Fruit fly (Drosophila melanogaster): Measurements from ENCODE around the gene pHCl-2.

Gene pHCl-2

dm6 chr3R:31251130-31251770 lies 53.9 kb downstream of the pHCl-2 start (continued):
- TF ChIP-seq spab (GFP tag; optimal IDR thresholded peaks at IDR 0.05): no peak
- TF ChIP-seq topi (GFP tag; optimal IDR thresholded peaks at IDR 0.05): peak; percentile 1
- TF ChIP-seq CG11294 (GFP tag; IDR thresholded peaks at IDR 0.05): 0 out of 2 replicates have a peak, but pooled peaks have one; percentile 50
- no peak for TF ChIP-seq CG7368 (GFP tag; optimal IDR thresholded peaks at IDR 0.05)
- no peak for TF ChIP-seq vri (GFP tag; optimal IDR thresholded peaks at IDR 0.05)
- peak; percentile 69 for TF ChIP-seq Gug (GFP tag; IDR thresholded peaks at IDR 0.05)
- TF ChIP-seq CG34406 (GFP tag; optimal IDR thresholded peaks at IDR 0.05): peak; percentile 31
- TF ChIP-seq CG4318 (GFP tag; optimal IDR thresholded peaks at IDR 0.05): peak; percentile 65
- peak; percentile 87 for TF ChIP-seq CG8119 (GFP tag; IDR thresholded peaks at IDR 0.05)
- TF ChIP-seq CG16779 (tag; optimal IDR thresholded peaks at IDR 0.05): no peak
- TF ChIP-seq pdm3 (GFP tag; optimal IDR thresholded peaks at IDR 0.05): peak; percentile 52
- no peak for TF ChIP-seq fkh (GFP tag; optimal IDR thresholded peaks at IDR 0.05)
- TF ChIP-seq Ets96B (tag; optimal IDR thresholded peaks at IDR 0.05): no peak
- no peak for TF ChIP-seq CG3032 (tag; optimal IDR thresholded peaks at IDR 0.05)
- TF ChIP-seq Sox14 (GFP tag; optimal IDR thresholded peaks at IDR 0.05): peak; percentile 13
- no peak for TF ChIP-seq fd85E (GFP tag; optimal IDR thresholded peaks at IDR 0.05)
- peak; percentile 61 for TF ChIP-seq net (GFP tag; optimal IDR thresholded peaks at IDR 0.05)
- TF ChIP-seq CG10631 (GFP tag; optimal IDR thresholded peaks at IDR 0.05): no peak
- peak; percentile 57 for TF ChIP-seq CG6163 (GFP tag; IDR thresholded peaks at IDR 0.05)
